Worm (Caenorhabditis elegans) whole organism, L4/young adult: ENCODE measurements around the gene gstk-1.

Experiments used
- W03F9.2 ChIP-seq: fragments of 150-350 bp; optimal IDR thresholded peaks from 2 replicates; lab custom pipeline; 2014; ENCODE audit warnings: missing biosample characterization, missing genetic modification characterization
- dao-5 ChIP-seq: sonication (generic microtip); optimal IDR thresholded peaks from 2 replicates; lab custom pipeline; 2016; ENCODE audit warnings: missing genotype, missing genetic modification characterization, moderate library complexity, missing compliant biosample characterization
- him-1 ChIP-seq: sonication (generic microtip); optimal IDR thresholded peaks from 2 replicates; lab custom pipeline; 2016; ENCODE audit warnings: missing genotype, missing genetic modification reagents, missing genetic modification characterization, missing compliant biosample characterization

DNA sequence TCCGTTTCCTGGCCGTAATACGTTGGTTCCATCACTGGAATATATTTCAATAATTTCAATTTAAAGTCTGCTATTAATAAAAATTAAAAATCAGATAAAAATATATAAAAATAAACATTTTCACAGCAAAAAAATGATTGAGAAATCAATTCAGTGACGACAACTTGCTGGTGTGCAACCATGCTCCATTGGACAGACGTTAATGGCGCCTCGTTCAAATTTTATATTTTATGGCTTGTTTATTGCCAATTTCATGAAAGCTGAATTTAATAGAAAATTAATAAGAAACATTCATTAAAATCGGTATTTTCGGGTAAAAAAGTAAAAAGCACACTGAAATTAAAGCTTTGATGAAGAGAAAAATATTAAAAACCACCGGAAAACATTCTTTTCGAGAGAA is 49.7 kb downstream of the gstk-1 start, which contains the start of gene Y53C12A.3:
- no peak for TF ChIP-seq him-1 (tag; lab: Kevin White, UChicago)
- TF ChIP-seq W03F9.2: peak; percentile 48
- TF ChIP-seq dao-5 (tag; lab: Kevin White, UChicago): no peak
